Fruit fly (Drosophila melanogaster): Measurements from ENCODE around the gene Tl.

dm6 chr3R:26853699-26854098 lies 54.9 kb downstream of the Tl start:
- no peak for TF ChIP-seq CG8478 (optimal IDR thresholded peaks at IDR 0.05)
- TF ChIP-seq CTCF (optimal IDR thresholded peaks at IDR 0.05), result no peak

Measured in S2 (cell line).